Worm (Caenorhabditis elegans) whole organism, mixed stage, embryonic: ENCODE results near the gene moe-3.

Source experiments
- ceh-43 ChIP-seq: fragments of 200-800 bp; sonication (Bioruptor generic); optimal IDR thresholded peaks from 2 replicates; lab custom pipeline; 2018; ENCODE audit warnings: mild to moderate bottlenecking, missing genetic modification characterization, moderate library complexity, missing compliant biosample characterization
- mep-1 ChIP-seq: fragments of 150-350 bp; optimal IDR thresholded peaks from 2 replicates; lab custom pipeline; 2017; ENCODE audit warnings: missing biosample characterization, missing genetic modification reagents, missing genetic modification characterization, inconsistent platforms
- nhr-2 ChIP-seq: fragments of 150-350 bp; optimal IDR thresholded peaks from 2 replicates; lab custom pipeline; 2014; ENCODE audit warnings: missing biosample characterization, missing genetic modification characterization
- nhr-237 ChIP-seq: fragments of 150-350 bp; optimal IDR thresholded peaks from 2 replicates; lab custom pipeline; 2014; ENCODE audit warnings: missing biosample characterization, missing genetic modification characterization
- nhr-28 ChIP-seq: fragments of 150-350 bp; optimal IDR thresholded peaks from 2 replicates; lab custom pipeline; 2014; ENCODE audit warnings: missing biosample characterization, missing genetic modification characterization
- pha-4 ChIP-seq: fragments of 150-350 bp; optimal IDR thresholded peaks from 2 replicates; lab custom pipeline; 2018; ENCODE audit warnings: missing biosample characterization, missing genetic modification reagents, missing genetic modification characterization
- snpc-4 ChIP-seq: fragments of 150-350 bp; optimal IDR thresholded peaks from 2 replicates; lab custom pipeline; 2014; ENCODE audit warnings: missing biosample characterization, missing genetic modification characterization
- unc-62 ChIP-seq: fragments of 150-350 bp; optimal IDR thresholded peaks from 2 replicates; lab custom pipeline; 2014; ENCODE audit warnings: missing biosample characterization, missing genetic modification reagents, missing genetic modification characterization
- zip-8 ChIP-seq: fragments of 150-350 bp; optimal IDR thresholded peaks from 2 replicates; lab custom pipeline; 2014; ENCODE audit warnings: missing biosample characterization, missing genetic modification characterization
- ztf-11 ChIP-seq: fragments of 150-350 bp; optimal IDR thresholded peaks from 2 replicates; lab custom pipeline; 2014; ENCODE audit warnings: missing biosample characterization, missing genetic modification characterization

ce11 chrII:13156971-13157370 is 8.6 kb downstream of the moe-3 start, which contains the start of the genes hpr-17 and F32A11.1:
- TF ChIP-seq pha-4 (tag; lab: Kevin White, UChicago) (peak; percentile 56), nhr-237 (peak; percentile 56), ztf-11 (tag; lab: Kevin White, UChicago) (peak; percentile 22), unc-62 (GFP tag; lab: Kevin White, UChicago) (no peak), zip-8 (tag; lab: Kevin White, UChicago) (no peak), nhr-28 (tag; lab: Kevin White, UChicago) (no peak), snpc-4 (tag; lab: Kevin White, UChicago) (no peak), nhr-2 (tag; lab: Kevin White, UChicago) (no peak), mep-1 (tag; lab: Kevin White, UChicago) (peak; percentile 73), ceh-43 (GFP tag; lab: Kevin White, UChicago) (no peak)
